Worm (Caenorhabditis elegans) whole organism, early embryonic: ENCODE results near the gene F55G1.7.

Source experiments
- F13C5.2 ChIP-seq: sonication (generic microtip); optimal IDR thresholded peaks from 2 replicates; lab custom pipeline; 2017; ENCODE audit warnings: mild to moderate bottlenecking, missing genetic modification characterization, inconsistent platforms, missing compliant biosample characterization
- ama-1 ChIP-seq: fragments of 150-350 bp; optimal IDR thresholded peaks from 2 replicates; lab custom pipeline; 2014
- ceh-13 ChIP-seq: fragments of 200-800 bp; sonication (Bioruptor generic); optimal IDR thresholded peaks from 2 replicates; lab custom pipeline; 2018; ENCODE audit warnings: mild to moderate bottlenecking, missing genetic modification characterization, missing compliant biosample characterization
- ceh-36 ChIP-seq: sonication (generic microtip); optimal IDR thresholded peaks from 2 replicates; lab custom pipeline; 2016; ENCODE audit warnings: missing genetic modification characterization, inconsistent platforms, missing compliant biosample characterization
- flt-1 ChIP-seq: fragments of 200-800 bp; sonication (Bioruptor generic); IDR thresholded peaks from 2 replicates; pipeline ENCODE4 v1.3.6; 2022; ENCODE audit warnings: missing genetic modification characterization, missing compliant biosample characterization
- hmbx-1 ChIP-seq: sonication (generic microtip); optimal IDR thresholded peaks from 2 replicates; lab custom pipeline; 2016; ENCODE audit warnings: mild to moderate bottlenecking, missing genetic modification characterization, missing compliant biosample characterization
- hnd-1 ChIP-seq: sonication (generic microtip); optimal IDR thresholded peaks from 2 replicates; lab custom pipeline; 2016; ENCODE audit warnings: missing genetic modification characterization, missing compliant biosample characterization
- pes-1 ChIP-seq: fragments of 200-800 bp; sonication (Bioruptor generic); IDR thresholded peaks from 2 replicates; pipeline ENCODE4 v1.3.6; 2022; ENCODE audit warnings: missing genetic modification reagents, missing genetic modification characterization, missing compliant biosample characterization
- scrt-1 ChIP-seq: fragments of 200-800 bp; sonication (Bioruptor generic); IDR thresholded peaks from 2 replicates; pipeline ENCODE4 v1.3.6; 2022; ENCODE audit warnings: missing genetic modification characterization, missing compliant biosample characterization
- tbx-11 ChIP-seq: fragments of 200-800 bp; sonication (Bioruptor generic); IDR thresholded peaks from 2 replicates; pipeline ENCODE4 v1.3.6; 2022; ENCODE audit warnings: missing genetic modification characterization, missing compliant biosample characterization
- tra-4 ChIP-seq: sonication (generic microtip); optimal IDR thresholded peaks from 2 replicates; lab custom pipeline; 2017; ENCODE audit warnings: missing genetic modification characterization, missing compliant biosample characterization

DNA sequence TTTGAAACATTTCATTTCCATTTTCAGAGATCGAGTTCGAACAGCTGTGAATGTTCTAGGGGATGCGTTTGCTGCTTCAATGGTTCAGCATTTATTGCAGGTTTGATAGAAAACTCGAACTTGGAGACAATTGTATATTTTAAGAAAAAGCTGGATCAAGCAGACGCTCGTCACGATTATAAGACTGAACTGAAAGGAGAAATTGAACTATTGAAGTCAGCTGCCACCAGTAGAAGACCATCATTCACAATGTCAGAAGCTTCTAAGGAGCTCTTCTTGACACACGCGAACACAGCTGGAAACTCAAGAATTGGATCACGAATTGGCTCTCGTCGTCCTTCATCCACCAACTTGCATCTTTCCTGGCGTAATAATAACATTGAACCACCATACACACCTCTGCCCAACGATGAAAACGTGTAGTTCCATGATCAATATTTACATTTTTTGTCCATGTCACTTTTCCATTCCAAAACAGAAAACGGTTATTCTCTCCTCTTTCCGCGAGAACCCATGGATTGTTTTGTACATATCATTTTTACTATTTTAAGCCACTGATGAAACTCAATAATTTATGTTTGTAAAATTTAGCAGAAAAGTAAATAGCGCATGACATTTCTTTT is 36.3 kb upstream of the F55G1.7 start:
- TF ChIP-seq tbx-11: no peak
- TF ChIP-seq ama-1 (lab: Kevin White, UChicago): no peak
- TF ChIP-seq hnd-1: no peak
- no peak for TF ChIP-seq flt-1 (GFP tag; lab: Robert Waterston, UW)
- no peak for TF ChIP-seq ceh-36 (tag; lab: Kevin White, UChicago)
- TF ChIP-seq hmbx-1 (tag; lab: Kevin White, UChicago): no peak
- TF ChIP-seq scrt-1: no peak
- TF ChIP-seq pes-1: no peak
- TF ChIP-seq tra-4 (tag; lab: Kevin White, UChicago): no peak
- no peak for TF ChIP-seq ceh-13
- no peak for TF ChIP-seq F13C5.2 (tag; lab: Kevin White, UChicago)
